Fruit fly (Drosophila melanogaster): ENCODE measurements around the gene CG17141.

The CG17141 gene

DNA sequence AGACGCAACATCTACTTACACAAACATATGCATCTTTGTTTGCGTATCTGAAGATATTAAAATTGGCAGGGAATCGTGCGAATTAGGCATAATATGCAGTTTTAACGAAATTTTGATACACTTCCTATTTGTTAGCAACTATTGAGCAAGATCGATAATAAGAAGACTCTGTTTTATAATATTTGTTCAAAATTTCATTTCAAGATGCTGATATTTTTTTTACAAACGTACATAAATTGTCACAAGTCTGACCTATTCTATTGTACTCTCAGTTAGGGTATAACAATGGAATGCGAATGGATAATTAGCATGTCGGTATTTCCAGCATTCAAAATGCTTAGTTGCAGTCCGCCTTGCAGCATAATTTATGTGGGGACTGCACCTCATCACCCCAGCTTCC, 19.5 kb downstream of the CG17141 start (continued):
- TF ChIP-seq CG2889 (GFP tag; IDR thresholded peaks at IDR 0.05): no peak
- TF ChIP-seq CG4360 (GFP tag; IDR thresholded peaks at IDR 0.05): no peak
- no peak for TF ChIP-seq CG2202 (tag; optimal IDR thresholded peaks at IDR 0.05)
- no peak for TF ChIP-seq Kr (GFP tag; optimal IDR thresholded peaks at IDR 0.05)
- TF ChIP-seq ac (GFP tag; optimal IDR thresholded peaks at IDR 0.05): no peak
- TF ChIP-seq mam (GFP tag; optimal IDR thresholded peaks at IDR 0.05): peak; percentile 7
- no peak for TF ChIP-seq CG3838 (GFP tag; optimal IDR thresholded peaks at IDR 0.05)
- TF ChIP-seq CG13894 (tag; optimal IDR thresholded peaks at IDR 0.05): no peak
- TF ChIP-seq CG8359 (GFP tag; optimal IDR thresholded peaks at IDR 0.05; ENCODE audit: borderline replicate concordance): no peak
- TF ChIP-seq CG10431 (GFP tag; optimal IDR thresholded peaks at IDR 0.05): no peak
- peak; percentile 86 for TF ChIP-seq D19A (tag; optimal IDR thresholded peaks at IDR 0.05)
- TF ChIP-seq CG15514 (GFP tag; optimal IDR thresholded peaks at IDR 0.05): no peak
- no peak for TF ChIP-seq nau (GFP tag; optimal IDR thresholded peaks at IDR 0.05)
- TF ChIP-seq BtbVII (GFP tag; optimal IDR thresholded peaks at IDR 0.05): no peak
- TF ChIP-seq tgo (GFP tag; IDR thresholded peaks at IDR 0.05): peak; percentile 46; the same call in 1 of the 3 replicates
- no peak for TF ChIP-seq Lim3 (GFP tag; IDR thresholded peaks at IDR 0.05)
- 0 out of 2 replicates have a peak, but pooled peaks have one; percentile 22 for TF ChIP-seq sob (GFP tag; IDR thresholded peaks at IDR 0.05)
- no peak for TF ChIP-seq zen (tag; optimal IDR thresholded peaks at IDR 0.05)
- TF ChIP-seq CG1233 (GFP tag; optimal IDR thresholded peaks at IDR 0.05): no peak
- no peak for TF ChIP-seq fd96Cb (tag; optimal IDR thresholded peaks at IDR 0.05)
- 0 out of 2 replicates have a peak, but pooled peaks have one; percentile 23 for TF ChIP-seq NFAT (GFP tag; IDR thresholded peaks at IDR 0.05)
- TF ChIP-seq klu (GFP tag; IDR thresholded peaks at IDR 0.05): peak; percentile 42; the same call in 1 of the 2 replicates
- no peak for TF ChIP-seq D (optimal IDR thresholded peaks at IDR 0.05)
- TF ChIP-seq D (GFP tag; optimal IDR thresholded peaks at IDR 0.05): no peak
- TF ChIP-seq Ets65A (GFP tag): peak; percentile 84
- TF ChIP-seq CG3281 (GFP tag; optimal IDR thresholded peaks at IDR 0.05): no peak
- no peak for TF ChIP-seq CG32532 (GFP tag; IDR thresholded peaks at IDR 0.05)
- no peak for TF ChIP-seq CG16779 (GFP tag; IDR thresholded peaks at IDR 0.05)
- no peak for TF ChIP-seq lab (GFP tag; optimal IDR thresholded peaks at IDR 0.05)
- TF ChIP-seq Deaf1 (tag; optimal IDR thresholded peaks at IDR 0.05): no peak
- no peak for TF ChIP-seq pnt (GFP tag; optimal IDR thresholded peaks at IDR 0.05)
- TF ChIP-seq Antp (GFP tag; optimal IDR thresholded peaks at IDR 0.05): no peak
- TF ChIP-seq ewg (GFP tag; optimal IDR thresholded peaks at IDR 0.05): no peak
- TF ChIP-seq CG31388 (GFP tag; optimal IDR thresholded peaks at IDR 0.05): no peak
- no peak for TF ChIP-seq run (tag; optimal IDR thresholded peaks at IDR 0.05)
- no peak for TF ChIP-seq CG7928 (GFP tag; optimal IDR thresholded peaks at IDR 0.05)
- 0 out of 2 replicates have a peak, but pooled peaks have one; percentile 11 for TF ChIP-seq slbo (GFP tag; IDR thresholded peaks at IDR 0.05)
- no peak for TF ChIP-seq yki (optimal IDR thresholded peaks at IDR 0.05)
- TF ChIP-seq Camta (GFP tag; optimal IDR thresholded peaks at IDR 0.05): no peak
- TF ChIP-seq CG9609 (GFP tag; optimal IDR thresholded peaks at IDR 0.05): no peak
- no peak for TF ChIP-seq Lhr (GFP tag; optimal IDR thresholded peaks at IDR 0.05)
- TF ChIP-seq Nf-YA (GFP tag; IDR thresholded peaks at IDR 0.05): no peak
- TF ChIP-seq jing (GFP tag; optimal IDR thresholded peaks at IDR 0.05): no peak
- peak; percentile 73 for TF ChIP-seq Ptx1 (GFP tag; IDR thresholded peaks at IDR 0.05)
- TF ChIP-seq CG6254 (GFP tag; optimal IDR thresholded peaks at IDR 0.05): no peak
- no peak for TF ChIP-seq cato (GFP tag; optimal IDR thresholded peaks at IDR 0.05; ENCODE audit: borderline replicate concordance)
- TF ChIP-seq inv (GFP tag; IDR thresholded peaks at IDR 0.05; ENCODE audit: partially characterized antibody): no peak
- TF ChIP-seq CG30403 (GFP tag; optimal IDR thresholded peaks at IDR 0.05): peak; percentile 14
- no peak for TF ChIP-seq dati (GFP tag; IDR thresholded peaks at IDR 0.05)
- no peak for TF ChIP-seq sens-2 (GFP tag; IDR thresholded peaks at IDR 0.05)
- TF ChIP-seq CG1603 (tag; optimal IDR thresholded peaks at IDR 0.05): peak; percentile 30
- no peak for TF ChIP-seq Hr39 (optimal IDR thresholded peaks at IDR 0.05)
- no peak for TF ChIP-seq CG12071 (GFP tag; optimal IDR thresholded peaks at IDR 0.05)
